Fruit fly (Drosophila melanogaster): ENCODE measurements around the gene CecC.

Gene CecC

DNA sequence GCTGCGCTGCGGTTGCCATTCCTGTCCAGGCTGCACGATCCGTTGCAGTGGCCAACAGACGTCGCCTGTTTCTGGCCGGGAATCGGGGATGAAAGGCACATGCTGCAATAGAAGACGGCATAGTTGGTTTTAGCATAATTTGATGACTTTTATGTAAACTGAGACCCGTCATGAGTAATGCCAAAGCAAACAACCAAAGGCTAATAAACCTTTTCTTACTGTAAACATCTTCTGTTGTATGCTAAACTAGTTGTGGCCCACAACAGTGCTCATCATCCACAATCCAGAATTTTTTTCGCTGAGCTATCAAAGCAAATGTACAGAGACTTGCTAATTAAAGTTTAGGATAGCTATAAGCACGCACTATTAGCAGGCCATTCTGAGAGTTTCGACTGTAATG is 17.5 kb upstream of the CecC start (continued):
- TF ChIP-seq CG13296 (GFP tag; optimal IDR thresholded peaks at IDR 0.05): peak; percentile 64
- TF ChIP-seq CG12744 (GFP tag; optimal IDR thresholded peaks at IDR 0.05): no peak
- no peak for TF ChIP-seq YL-1 (GFP tag; optimal IDR thresholded peaks at IDR 0.05)
- TF ChIP-seq psq (GFP tag; optimal IDR thresholded peaks at IDR 0.05): no peak
- no peak for TF ChIP-seq prd (optimal IDR thresholded peaks at IDR 0.05)
- no peak for TF ChIP-seq prd (GFP tag; IDR thresholded peaks at IDR 0.05)
- no peak for TF ChIP-seq abd-A (tag; optimal IDR thresholded peaks at IDR 0.05)
- TF ChIP-seq wdn (GFP tag; IDR thresholded peaks at IDR 0.05): 0 out of 2 replicates have a peak, but pooled peaks have one; percentile 17
- no peak for TF ChIP-seq Ets97D (GFP tag; optimal IDR thresholded peaks at IDR 0.05)
- TF ChIP-seq Hr39 (optimal IDR thresholded peaks at IDR 0.05): no peak
- TF ChIP-seq cato (GFP tag; optimal IDR thresholded peaks at IDR 0.05; ENCODE audit: borderline replicate concordance): no peak
- no peak for TF ChIP-seq maf-S (GFP tag; optimal IDR thresholded peaks at IDR 0.05)
- no peak for TF ChIP-seq gsb-n (tag; optimal IDR thresholded peaks at IDR 0.05)
- peak; percentile 54 for TF ChIP-seq CG2120 (GFP tag; optimal IDR thresholded peaks at IDR 0.05)
- peak; percentile 11 for TF ChIP-seq kni (GFP tag; optimal IDR thresholded peaks at IDR 0.05)
- no peak for TF ChIP-seq CG9876 (GFP tag; optimal IDR thresholded peaks at IDR 0.05)
- TF ChIP-seq CG1792 (GFP tag; optimal IDR thresholded peaks at IDR 0.05): no peak
- TF ChIP-seq pum (GFP tag; optimal IDR thresholded peaks at IDR 0.05): no peak
- no peak for TF ChIP-seq CG4404 (GFP tag; IDR thresholded peaks at IDR 0.05)
- TF ChIP-seq Camta (GFP tag; optimal IDR thresholded peaks at IDR 0.05): no peak
- no peak for TF ChIP-seq CG4854 (GFP tag; optimal IDR thresholded peaks at IDR 0.05)
- TF ChIP-seq CG1233 (GFP tag; optimal IDR thresholded peaks at IDR 0.05): peak; percentile 24
- peak; percentile 23 for TF ChIP-seq fd3F (GFP tag; optimal IDR thresholded peaks at IDR 0.05)
- TF ChIP-seq salm (tag; optimal IDR thresholded peaks at IDR 0.05): no peak
- TF ChIP-seq pros (GFP tag; optimal IDR thresholded peaks at IDR 0.05): no peak
- TF ChIP-seq CG9797 (GFP tag; optimal IDR thresholded peaks at IDR 0.05): no peak
- no peak for TF ChIP-seq hth (optimal IDR thresholded peaks at IDR 0.05)
- no peak for TF ChIP-seq ham (GFP tag; IDR thresholded peaks at IDR 0.05)
- no peak for TF ChIP-seq Sry-δ (GFP tag; optimal IDR thresholded peaks at IDR 0.05)
- TF ChIP-seq CG1647 (GFP tag; optimal IDR thresholded peaks at IDR 0.05): peak; percentile 11
- no peak for TF ChIP-seq CG2889 (GFP tag; IDR thresholded peaks at IDR 0.05)
- no peak for TF ChIP-seq CG1832 (GFP tag; optimal IDR thresholded peaks at IDR 0.05)
- no peak for TF ChIP-seq bowl (GFP tag; IDR thresholded peaks at IDR 0.05)
- peak; percentile 38 for TF ChIP-seq cwo (GFP tag; optimal IDR thresholded peaks at IDR 0.05)
- TF ChIP-seq croc (GFP tag; conservative IDR thresholded peaks at IDR 0.05): no peak
- no peak for TF ChIP-seq twi (tag; optimal IDR thresholded peaks at IDR 0.05)
- TF ChIP-seq CG31365 (tag; optimal IDR thresholded peaks at IDR 0.05): no peak
- TF ChIP-seq CG7839 (tag; optimal IDR thresholded peaks at IDR 0.05): no peak
- no peak for TF ChIP-seq ERR (GFP tag; optimal IDR thresholded peaks at IDR 0.05)
- no peak for TF ChIP-seq cg (GFP tag; optimal IDR thresholded peaks at IDR 0.05)
- no peak for TF ChIP-seq CG8388 (GFP tag; optimal IDR thresholded peaks at IDR 0.05)
- no peak for TF ChIP-seq CG17912 (GFP tag; optimal IDR thresholded peaks at IDR 0.05)
- TF ChIP-seq slbo (GFP tag; IDR thresholded peaks at IDR 0.05): 0 out of 2 replicates have a peak, but pooled peaks have one; percentile 19

DNA sequence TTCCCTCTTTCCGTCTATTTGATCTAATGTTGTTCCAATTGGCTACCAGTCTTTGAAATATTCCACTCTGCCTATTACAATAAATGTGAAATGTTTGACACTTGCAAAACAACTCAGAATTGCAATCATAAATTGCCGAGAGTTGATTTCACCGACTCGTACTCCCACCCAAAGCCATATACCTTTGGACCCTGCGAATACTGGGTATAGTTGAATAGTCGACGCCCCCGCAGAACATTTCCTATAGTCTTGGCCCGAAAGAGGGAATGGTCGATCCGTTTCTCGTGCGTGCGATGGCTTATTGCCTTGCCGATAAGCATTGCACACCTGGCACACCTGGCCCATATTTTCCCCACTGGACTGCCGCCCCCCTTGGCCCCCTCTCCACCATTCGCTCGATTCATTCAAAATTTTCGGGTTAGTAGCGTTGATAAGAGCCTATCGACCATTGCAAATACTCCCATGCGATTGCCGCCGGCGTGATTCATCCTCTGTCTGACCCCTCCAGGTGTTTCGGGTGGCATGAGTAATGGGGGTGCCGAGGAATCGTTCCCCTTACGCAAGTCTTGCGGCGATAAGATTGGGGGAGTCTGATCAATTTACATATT is 16.1 kb upstream of the CecC start:
- TF ChIP-seq fd96Cb (tag; optimal IDR thresholded peaks at IDR 0.05): peak; percentile 5
- no peak for TF ChIP-seq pho (GFP tag; optimal IDR thresholded peaks at IDR 0.05)
- TF ChIP-seq sug (tag; optimal IDR thresholded peaks at IDR 0.05): peak; percentile 89
- TF ChIP-seq corto (GFP tag; optimal IDR thresholded peaks at IDR 0.05): no peak
- TF ChIP-seq CG12659 (GFP tag; optimal IDR thresholded peaks at IDR 0.05): no peak
- no peak for TF ChIP-seq MTF-1 (GFP tag; optimal IDR thresholded peaks at IDR 0.05; ENCODE audit: borderline replicate concordance)
- no peak for TF ChIP-seq sc (optimal IDR thresholded peaks at IDR 0.05)
- TF ChIP-seq sc (GFP tag; optimal IDR thresholded peaks at IDR 0.05): no peak
- peak; percentile 34; the same call in 1 of the 2 replicates for TF ChIP-seq Atf6 (GFP tag; IDR thresholded peaks at IDR 0.05)
- peak; percentile 75 for TF ChIP-seq D19B (GFP tag; optimal IDR thresholded peaks at IDR 0.05)
- TF ChIP-seq CG2875 (GFP tag; optimal IDR thresholded peaks at IDR 0.05): no peak
- TF ChIP-seq CG15269 (tag; optimal IDR thresholded peaks at IDR 0.05): peak; percentile 35

Measured in whole organism, embryonic.